Worm (Caenorhabditis elegans): ENCODE results near the gene K09E9.4.

- TF ChIP-seq ceh-88 (GFP tag; IDR thresholded peaks at IDR 0.05) (no peak), nhr-12 (tag; optimal IDR thresholded peaks at IDR 0.05) (no peak), unc-62 (GFP tag; optimal IDR thresholded peaks at IDR 0.05) (no peak), unc-130 (tag; optimal IDR thresholded peaks at IDR 0.05) (no peak), lin-14 (GFP tag; optimal IDR thresholded peaks at IDR 0.05) (no peak), hlh-4 (tag; optimal IDR thresholded peaks at IDR 0.05) (no peak), alr-1 (tag; optimal IDR thresholded peaks at IDR 0.05; ENCODE audit: borderline replicate concordance) (no peak), nhr-11 (tag; optimal IDR thresholded peaks at IDR 0.05) (no peak), aly-2 (tag; optimal IDR thresholded peaks at IDR 0.05) (no peak), grh-1 (GFP tag; IDR thresholded peaks at IDR 0.05) (no peak), mdl-1 (tag; optimal IDR thresholded peaks at IDR 0.05) (no peak), nhr-237 (tag; optimal IDR thresholded peaks at IDR 0.05) (no peak)
Measured at ce11 chrX:15620200-15620599, 10.0 kb downstream of the K09E9.4 start, which contains the start of gene K09E9.1.
